Worm (Caenorhabditis elegans) whole organism, L4/young adult: ENCODE results near the gene C07E3.3.

Experiments
- W03F9.2 ChIP-seq: fragments of 150-350 bp; optimal IDR thresholded peaks from 2 replicates; lab custom pipeline; 2014; ENCODE audit warnings: missing biosample characterization, missing genetic modification characterization
- dao-5 ChIP-seq: sonication (generic microtip); optimal IDR thresholded peaks from 2 replicates; lab custom pipeline; 2016; ENCODE audit warnings: missing genotype, missing genetic modification characterization, moderate library complexity, missing compliant biosample characterization
- him-1 ChIP-seq: sonication (generic microtip); optimal IDR thresholded peaks from 2 replicates; lab custom pipeline; 2016; ENCODE audit warnings: missing genotype, missing genetic modification reagents, missing genetic modification characterization, missing compliant biosample characterization

DNA sequence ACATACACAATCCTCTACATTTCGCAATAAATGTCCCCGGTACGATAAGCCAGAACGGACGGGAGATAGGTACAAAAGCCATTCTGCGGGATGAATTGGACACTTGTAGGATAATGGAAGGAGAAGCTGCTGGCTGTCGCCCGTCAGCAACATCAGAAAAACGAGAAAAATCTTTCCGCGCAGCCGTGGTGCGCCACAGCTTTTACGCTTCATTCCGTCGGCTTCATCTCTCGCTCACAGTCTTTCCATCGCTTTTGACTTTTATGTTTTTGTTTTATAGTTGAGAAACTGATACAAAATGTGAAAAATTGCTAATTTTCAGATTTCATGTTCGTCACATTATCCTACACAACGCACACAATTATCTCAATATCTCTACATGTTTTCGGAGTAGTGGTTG lies 11.2 kb downstream of the C07E3.3 start, which contains the start of gene C07E3.10:
- no peak for TF ChIP-seq dao-5 (tag; lab: Kevin White, UChicago)
- no peak for TF ChIP-seq W03F9.2 (tag; lab: Kevin White, UChicago)
- no peak for TF ChIP-seq him-1 (tag; lab: Kevin White, UChicago)
